Fruit fly (Drosophila melanogaster) whole organism, embryonic: Measurements from ENCODE around the gene CG17996.

Source experiments
- Awh ChIP-seq: fragments of 200-800 bp; sonication (Bioruptor generic); IDR thresholded peaks from 2 replicates; pipeline ENCODE4, ENCODE4 v1.3.6; 2022; ENCODE audit warnings: missing biosample characterization, missing genetic modification characterization
- CG11247 ChIP-seq: fragments of 200-800 bp; sonication (Bioruptor generic); IDR thresholded peaks from 2 replicates; pipeline ENCODE4 v1.3.6; 2022; ENCODE audit warnings: missing biosample characterization, missing genetic modification characterization
- CG11504 ChIP-seq: fragments of 200-800 bp; sonication (Bioruptor generic); optimal IDR thresholded peaks from 3 replicates; lab custom pipeline; 2019; ENCODE audit warnings: missing biosample characterization, mild to moderate bottlenecking, missing genetic modification characterization, moderate library complexity
- CG1233 ChIP-seq: fragments of 200-800 bp; sonication (Bioruptor generic); optimal IDR thresholded peaks from 4 replicates; lab custom pipeline; 2018; ENCODE audit warnings: missing biosample characterization, mild to moderate bottlenecking, missing genetic modification characterization
- CG12744 ChIP-seq: fragments of 200-800 bp; sonication (Bioruptor generic); optimal IDR thresholded peaks from 2 replicates; lab custom pipeline; 2016; ENCODE audit warnings: missing biosample characterization, missing genetic modification characterization
- CG14441 ChIP-seq: fragments of 200-800 bp; sonication (Bioruptor generic); IDR thresholded peaks from 2 replicates; pipeline ENCODE4 v1.3.6; 2022; ENCODE audit warnings: missing biosample characterization, missing genetic modification characterization
- CG1602 ChIP-seq: fragments of 200-800 bp; sonication (Bioruptor generic); optimal IDR thresholded peaks from 3 replicates; lab custom pipeline; 2016; ENCODE audit warnings: missing biosample characterization, missing genetic modification characterization
- CG2120 ChIP-seq: fragments of 200-800 bp; sonication (Bioruptor generic); optimal IDR thresholded peaks from 3 replicates; lab custom pipeline; 2016; ENCODE audit warnings: missing biosample characterization, missing genetic modification characterization
- CG32772 ChIP-seq: fragments of 200-800 bp; sonication (Bioruptor generic); IDR thresholded peaks from 2 replicates; pipeline ENCODE4 v1.3.6; 2022; ENCODE audit warnings: missing biosample characterization, missing genetic modification characterization
- CG3726 ChIP-seq: fragments of 200-800 bp; sonication (Bioruptor generic); IDR thresholded peaks from 3 replicates; pipeline ENCODE4, ENCODE4 v1.3.6; 2022; ENCODE audit warnings: missing biosample characterization, missing genetic modification characterization
- CG3995 ChIP-seq: fragments of 200-800 bp; sonication (Bioruptor generic); optimal IDR thresholded peaks from 3 replicates; lab custom pipeline; 2016; ENCODE audit warnings: missing biosample characterization, missing genetic modification characterization
- CG4854 ChIP-seq: fragments of 200-800 bp; sonication (Bioruptor generic); optimal IDR thresholded peaks from 2 replicates; lab custom pipeline; 2016; ENCODE audit warnings: missing biosample characterization, missing genetic modification characterization, inconsistent platforms
- CG6813 ChIP-seq: fragments of 200-800 bp; sonication (Bioruptor generic); optimal IDR thresholded peaks from 2 replicates; lab custom pipeline; 2017; ENCODE audit warnings: missing biosample characterization, missing genetic modification characterization, mild to moderate bottlenecking, moderate library complexity, missing genetic modification reagents
- CG7745 ChIP-seq: fragments of 200-800 bp; sonication (Bioruptor generic); optimal IDR thresholded peaks from 2 replicates; lab custom pipeline; 2018; ENCODE audit warnings: missing biosample characterization, mild to moderate bottlenecking, missing genetic modification characterization, moderate library complexity
- CG9727 ChIP-seq: fragments of 200-800 bp; sonication (Bioruptor generic); optimal IDR thresholded peaks from 3 replicates; lab custom pipeline; 2017; ENCODE audit warnings: missing biosample characterization, mild to moderate bottlenecking, missing genetic modification characterization
- D ChIP-seq, 2 experiments: fragments of 200-800 bp in 1 of 2; fragments of >200 bp in 1 of 2; sonication (Bioruptor generic) in 1 of 2; optimal IDR thresholded peaks; 2 replicates in 1 of 2; 3 replicates in 1 of 2; lab custom pipeline; 2017; ENCODE audit warnings: mild to moderate bottlenecking in 1 of 2, missing biosample characterization in 1 of 2, missing genetic modification characterization in 1 of 2, missing genetic modification reagents in 1 of 2
- Deaf1 ChIP-seq: fragments of 200-800 bp; optimal IDR thresholded peaks from 3 replicates; lab custom pipeline; 2019; ENCODE audit warnings: missing biosample characterization, mild to moderate bottlenecking, missing genetic modification characterization, moderate library complexity
- Doc2 ChIP-seq: fragments of 200-800 bp; sonication (Bioruptor generic); IDR thresholded peaks from 2 replicates; pipeline ENCODE4 v1.3.6; 2022; ENCODE audit warnings: missing biosample characterization, missing genetic modification characterization
- Dp ChIP-seq: fragments of 200-800 bp; sonication (Bioruptor generic); optimal IDR thresholded peaks from 2 replicates; lab custom pipeline; 2018; ENCODE audit warnings: missing biosample characterization, mild to moderate bottlenecking, missing genetic modification characterization, moderate library complexity
- HLH54F ChIP-seq: fragments of 200-800 bp; sonication (Bioruptor generic); optimal IDR thresholded peaks from 3 replicates; lab custom pipeline; 2016; ENCODE audit warnings: missing biosample characterization, missing genetic modification characterization
- Lhr ChIP-seq: fragments of 200-800 bp; sonication (Bioruptor generic); optimal IDR thresholded peaks from 3 replicates; lab custom pipeline; 2017; ENCODE audit warnings: mild to moderate bottlenecking, missing biosample characterization, missing genetic modification reagents, missing genetic modification characterization
- Optix ChIP-seq: fragments of 200-800 bp; sonication (Bioruptor generic); IDR thresholded peaks from 3 replicates; pipeline ENCODE4 v1.3.6; 2022; ENCODE audit warnings: missing biosample characterization, missing genetic modification characterization
- Ptx1 ChIP-seq: fragments of 200-800 bp; sonication (Bioruptor generic); IDR thresholded peaks from 2 replicates; pipeline ENCODE4 v1.3.6; 2022; ENCODE audit warnings: missing biosample characterization, missing genetic modification characterization
- Sox100B ChIP-seq: fragments of 200-800 bp; sonication (Bioruptor generic); optimal IDR thresholded peaks from 3 replicates; lab custom pipeline; 2018; ENCODE audit warnings: missing biosample characterization, mild to moderate bottlenecking, missing genetic modification characterization
- Spps ChIP-seq: fragments of 200-800 bp; sonication (Bioruptor generic); optimal IDR thresholded peaks from 2 replicates; lab custom pipeline; 2018; ENCODE audit warnings: missing biosample characterization, mild to moderate bottlenecking, missing genetic modification characterization
- Sry-β ChIP-seq: fragments of 200-800 bp; sonication (Bioruptor generic); optimal IDR thresholded peaks from 2 replicates; lab custom pipeline; 2018; ENCODE audit warnings: missing biosample characterization, mild to moderate bottlenecking, missing genetic modification characterization, moderate library complexity
- al ChIP-seq: fragments of 200-800 bp; sonication (Bioruptor generic); IDR thresholded peaks from 2 replicates; pipeline ENCODE4 v1.3.6; 2022; ENCODE audit warnings: missing biosample characterization, missing genetic modification characterization
- ase ChIP-seq: fragments of 200-800 bp; sonication (Bioruptor generic); IDR thresholded peaks from 3 replicates; pipeline ENCODE4 v1.3.6; 2022; ENCODE audit warnings: missing biosample characterization, missing genetic modification characterization
- az2 ChIP-seq: fragments of 200-800 bp; sonication (Bioruptor generic); optimal IDR thresholded peaks from 3 replicates; lab custom pipeline; 2016; ENCODE audit warnings: missing biosample characterization, missing genetic modification characterization
- bab2 ChIP-seq: fragments of 200-800 bp; sonication (Bioruptor generic); optimal IDR thresholded peaks from 2 replicates; lab custom pipeline; 2016; ENCODE audit warnings: missing biosample characterization, missing genetic modification characterization
- bigmax ChIP-seq: fragments of 200-800 bp; sonication (Bioruptor generic); optimal IDR thresholded peaks from 2 replicates; lab custom pipeline; 2018; ENCODE audit warnings: missing biosample characterization, mild to moderate bottlenecking, missing genetic modification characterization
- chif ChIP-seq, 2 experiments: fragments of 200-800 bp; sonication (Bioruptor generic); optimal IDR thresholded peaks; 3 replicates each; lab custom pipeline; 2016; ENCODE audit warnings: missing biosample characterization in 2 of 2, missing genetic modification characterization in 2 of 2
- danr ChIP-seq: fragments of 200-800 bp; sonication (Bioruptor generic); IDR thresholded peaks from 2 replicates; pipeline ENCODE4 v1.3.6; 2022; ENCODE audit warnings: missing biosample characterization, missing genetic modification characterization
- dimm ChIP-seq: fragments of 200-800 bp; sonication (Bioruptor generic); IDR thresholded peaks from 2 replicates; pipeline ENCODE4 v1.3.6; 2022; ENCODE audit warnings: missing biosample characterization, missing genetic modification characterization
- ems ChIP-seq: fragments of 200-800 bp; sonication (Bioruptor generic); optimal IDR thresholded peaks from 3 replicates; lab custom pipeline; 2016; ENCODE audit warnings: missing biosample characterization, missing genetic modification characterization
- ewg ChIP-seq: fragments of 200-800 bp; sonication (Bioruptor generic); optimal IDR thresholded peaks from 3 replicates; lab custom pipeline; 2017; ENCODE audit warnings: mild to moderate bottlenecking, missing biosample characterization, missing genetic modification reagents, missing genetic modification characterization
- ftz-f1 ChIP-seq: fragments of 200-800 bp; sonication (Bioruptor generic); optimal IDR thresholded peaks from 2 replicates; lab custom pipeline; 2016; ENCODE audit warnings: missing biosample characterization, missing genetic modification characterization
- ham ChIP-seq: fragments of 200-800 bp; sonication (Bioruptor generic); IDR thresholded peaks from 2 replicates; pipeline ENCODE4 v1.3.6; 2022; ENCODE audit warnings: missing biosample characterization, missing genetic modification characterization
- inv ChIP-seq: fragments of 200-800 bp; sonication (Bioruptor generic); IDR thresholded peaks from 2 replicates; pipeline ENCODE4 v1.3.6; 2022; ENCODE audit warnings: missing biosample characterization, missing genetic modification characterization; ENCODE audit not compliant: partially characterized antibody
- klu ChIP-seq: fragments of 200-800 bp; sonication (Bioruptor generic); IDR thresholded peaks from 2 replicates; pipeline ENCODE4 v1.3.6; 2022; ENCODE audit warnings: missing biosample characterization, missing genetic modification characterization
- nerfin-1 ChIP-seq: fragments of 200-800 bp; sonication (Bioruptor generic); optimal IDR thresholded peaks from 3 replicates; lab custom pipeline; 2019; ENCODE audit warnings: missing biosample characterization, mild to moderate bottlenecking, missing genetic modification characterization, moderate library complexity
- oc ChIP-seq: fragments of 200-800 bp; sonication (Bioruptor generic); optimal IDR thresholded peaks from 2 replicates; lab custom pipeline; 2018; ENCODE audit warnings: missing biosample characterization, mild to moderate bottlenecking, missing genetic modification characterization, moderate library complexity
- onecut ChIP-seq: fragments of 200-800 bp; sonication (Bioruptor generic); IDR thresholded peaks from 2 replicates; pipeline ENCODE4 v1.3.6; 2022; ENCODE audit warnings: missing biosample characterization, missing genetic modification characterization
- row ChIP-seq: fragments of 200-800 bp; sonication (Bioruptor generic); IDR thresholded peaks from 3 replicates; pipeline ENCODE4 v1.3.6; 2022; ENCODE audit warnings: missing biosample characterization, missing genetic modification characterization
- sens ChIP-seq: fragments of 200-800 bp; sonication (Bioruptor generic); peaks from one replicate; lab custom pipeline; 2016; ENCODE audit warnings: missing biosample characterization, missing genetic modification characterization
- tgo ChIP-seq: fragments of 200-800 bp; sonication (Bioruptor generic); IDR thresholded peaks from 3 replicates; pipeline ENCODE4 v1.3.6; 2022; ENCODE audit warnings: missing biosample characterization, missing genetic modification characterization
- tin ChIP-seq: fragments of 200-800 bp; sonication (Bioruptor generic); optimal IDR thresholded peaks from 3 replicates; lab custom pipeline; 2016; ENCODE audit warnings: missing biosample characterization, missing genetic modification characterization
- unpg ChIP-seq: fragments of 200-800 bp; sonication (Bioruptor generic); optimal IDR thresholded peaks from 3 replicates; lab custom pipeline; 2018; ENCODE audit warnings: missing biosample characterization, mild to moderate bottlenecking, missing genetic modification characterization, moderate library complexity
- vnd ChIP-seq: fragments of 200-800 bp; sonication (Bioruptor generic); IDR thresholded peaks from 3 replicates; pipeline ENCODE4 v1.3.6; 2022; ENCODE audit warnings: missing biosample characterization, missing genetic modification characterization; ENCODE audit not compliant: partially characterized antibody
- z ChIP-seq: fragments of 200-800 bp; sonication (Bioruptor generic); IDR thresholded peaks from 3 replicates; pipeline ENCODE4 v1.3.6; 2022; ENCODE audit warnings: missing biosample characterization, missing genetic modification characterization

CG17996 gene

DNA sequence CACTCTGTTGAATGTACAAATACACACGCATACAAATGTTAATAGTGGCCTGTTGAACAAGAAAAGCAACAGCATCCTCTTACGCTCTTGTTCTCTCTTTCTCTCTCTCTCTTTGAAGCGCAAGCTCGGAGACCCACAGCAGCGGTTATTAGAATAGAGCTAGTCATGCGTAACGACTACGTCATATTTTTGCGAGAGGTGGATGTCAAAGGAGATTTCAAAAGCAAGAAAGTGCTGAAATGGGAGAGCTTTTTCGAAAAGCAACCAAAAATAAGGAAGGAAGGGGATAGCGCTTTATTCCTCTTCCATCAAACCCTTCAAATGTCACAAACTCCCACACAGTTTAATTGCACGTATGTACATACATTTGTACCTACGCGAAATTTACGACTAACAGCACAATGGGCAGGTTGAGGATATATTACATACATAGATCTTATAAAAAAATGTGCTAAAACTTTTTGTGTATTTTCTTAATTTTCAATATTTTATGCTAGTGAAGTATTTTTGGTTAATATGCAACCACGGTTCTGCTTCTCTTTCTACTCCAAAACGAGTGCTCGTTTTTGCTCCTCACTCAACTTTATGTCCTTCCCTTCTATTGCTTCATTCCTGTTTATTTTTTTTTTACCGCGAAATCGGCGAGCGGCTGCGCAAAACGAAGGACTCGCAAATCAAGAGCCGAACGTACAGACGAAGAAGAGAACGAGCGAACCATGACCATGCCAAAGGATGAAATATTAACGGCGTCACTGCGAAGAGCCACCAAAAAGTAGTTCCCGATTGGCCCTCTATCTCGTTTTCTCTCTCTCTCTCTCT is 40.8 kb downstream of the CG17996 start (continued):
- TF ChIP-seq D (optimal IDR thresholded peaks at IDR 0.05; lab: Kevin White, UChicago) (no peak), D (GFP tag; optimal IDR thresholded peaks at IDR 0.05; lab: Kevin White, UChicago) (no peak), row (GFP tag; lab: Robert Waterston, UW) (peak; percentile 72), CG14441 (GFP tag; lab: Robert Waterston, UW) (no peak), danr (GFP tag; lab: Robert Waterston, UW) (no peak), Deaf1 (peak; percentile 93), CG32772 (GFP tag; lab: Robert Waterston, UW) (no peak), Sox100B (GFP tag; lab: Kevin White, UChicago) (no peak), ftz-f1 (no peak), ase (no peak), CG11247 (GFP tag; lab: Robert Waterston, UW) (no peak), CG1233 (GFP tag; lab: Kevin White, UChicago) (no peak), Ptx1 (GFP tag; lab: Robert Waterston, UW) (peak; percentile 44; the same call in 1 of the 2 replicates), Spps (tag; lab: Kevin White, UChicago) (no peak), sens (GFP tag; lab: Kevin White, UChicago) (peak; percentile 90), CG4854 (GFP tag; lab: Kevin White, UChicago) (peak; percentile 14), CG1602 (GFP tag; lab: Kevin White, UChicago) (peak; percentile 10), chif (GFP tag; optimal IDR thresholded peaks at IDR 0.05; lab: Kevin White, UChicago) (peak in 1 of 2 experiments; percentile 41), dimm (GFP tag; lab: Robert Waterston, UW) (no peak), vnd (GFP tag; lab: Robert Waterston, UW) (no peak), nerfin-1 (tag; lab: Kevin White, UChicago) (peak; percentile 38), bigmax (no peak), Awh (no peak), CG2120 (peak; percentile 68), oc (tag; lab: Kevin White, UChicago) (no peak), CG12744 (no peak), unpg (peak; percentile 8), onecut (GFP tag; lab: Robert Waterston, UW) (0 out of 2 replicates have a peak, but pooled peaks have one; percentile 18), Dp (GFP tag; lab: Kevin White, UChicago) (no peak), z (no peak), Doc2 (no peak), CG9727 (peak; percentile 49), Optix (GFP tag; lab: Robert Waterston, UW) (no peak), az2 (GFP tag; lab: Kevin White, UChicago) (peak; percentile 30), ham (GFP tag; lab: Robert Waterston, UW) (no peak), HLH54F (GFP tag; lab: Kevin White, UChicago) (no peak), ewg (GFP tag; lab: Kevin White, UChicago) (peak; percentile 84), bab2 (GFP tag; lab: Kevin White, UChicago) (peak; percentile 26), CG3995 (GFP tag; lab: Kevin White, UChicago) (no peak), CG6813 (GFP tag; lab: Kevin White, UChicago) (no peak), CG11504 (tag; lab: Kevin White, UChicago) (peak; percentile 57), klu (GFP tag; lab: Robert Waterston, UW) (no peak), Sry-β (GFP tag; lab: Kevin White, UChicago) (no peak), ems (GFP tag; lab: Kevin White, UChicago) (no peak), tin (no peak), Lhr (GFP tag; lab: Kevin White, UChicago) (no peak), CG3726 (no peak), inv (no peak), CG7745 (tag; lab: Kevin White, UChicago) (no peak), tgo (no peak), al (GFP tag; lab: Robert Waterston, UW) (no peak)
